Worm (Caenorhabditis elegans) whole organism, late embryonic: ENCODE data around the gene dnj-18.

ENCODE experiments used
- C08G9.2 ChIP-seq: sonication (generic microtip); optimal IDR thresholded peaks from 2 replicates; lab custom pipeline; 2016; ENCODE audit warnings: mild to moderate bottlenecking, missing genetic modification characterization, moderate library complexity, missing compliant biosample characterization
- K09A11.1 ChIP-seq: sonication (generic microtip); optimal IDR thresholded peaks from 2 replicates; lab custom pipeline; 2017; ENCODE audit warnings: antibody characterized with exemption, mild to moderate bottlenecking, missing genetic modification characterization, missing compliant biosample characterization; ENCODE audit not compliant: insufficient read depth
- T23F11.4 ChIP-seq: fragments of 200-800 bp; sonication (Bioruptor generic); optimal IDR thresholded peaks from 2 replicates; lab custom pipeline; 2018; ENCODE audit warnings: mild to moderate bottlenecking, missing genetic modification characterization, missing compliant biosample characterization
- ahr-1 ChIP-seq: sonication (generic microtip); optimal IDR thresholded peaks from 2 replicates; lab custom pipeline; 2016; ENCODE audit warnings: missing genetic modification characterization, missing compliant biosample characterization
- ceh-14 ChIP-seq: sonication (generic microtip); optimal IDR thresholded peaks from 2 replicates; lab custom pipeline; 2016; ENCODE audit warnings: missing genotype, missing genetic modification characterization, missing compliant biosample characterization
- ceh-18 ChIP-seq: sonication (generic microtip); optimal IDR thresholded peaks from 2 replicates; lab custom pipeline; 2016; ENCODE audit warnings: missing genetic modification characterization, missing compliant biosample characterization
- ceh-22 ChIP-seq: sonication (generic microtip); optimal IDR thresholded peaks from 2 replicates; lab custom pipeline; 2017; ENCODE audit warnings: missing biosample characterization, missing genetic modification characterization
- ceh-24 ChIP-seq: sonication (generic microtip); optimal IDR thresholded peaks from 2 replicates; lab custom pipeline; 2016; ENCODE audit warnings: mild to moderate bottlenecking, missing genetic modification characterization, missing compliant biosample characterization
- ceh-31 ChIP-seq: sonication (generic microtip); optimal IDR thresholded peaks from 2 replicates; lab custom pipeline; 2016; ENCODE audit warnings: missing genetic modification characterization, missing compliant biosample characterization
- ceh-34 ChIP-seq: sonication (generic microtip); optimal IDR thresholded peaks from 2 replicates; lab custom pipeline; 2016; ENCODE audit warnings: mild to moderate bottlenecking, missing genetic modification characterization, missing compliant biosample characterization
- ceh-45 ChIP-seq: fragments of 200-800 bp; sonication (Bioruptor generic); IDR thresholded peaks from 2 replicates; pipeline ENCODE4 v1.3.6; 2022; ENCODE audit warnings: missing genetic modification reagents, missing genetic modification characterization, missing compliant biosample characterization
- ceh-48 ChIP-seq: sonication (generic microtip); optimal IDR thresholded peaks from 2 replicates; lab custom pipeline; 2016; ENCODE audit warnings: missing genetic modification characterization, inconsistent platforms, missing compliant biosample characterization
- ceh-6 ChIP-seq: fragments of 200-800 bp; sonication (Bioruptor generic); optimal IDR thresholded peaks from 2 replicates; lab custom pipeline; 2018; ENCODE audit warnings: mild to moderate bottlenecking, missing genetic modification characterization, missing compliant biosample characterization
- dve-1 ChIP-seq: sonication (generic microtip); optimal IDR thresholded peaks from 2 replicates; lab custom pipeline; 2017; ENCODE audit warnings: antibody characterized with exemption, mild to moderate bottlenecking, missing genetic modification characterization, missing compliant biosample characterization
- elt-4 ChIP-seq: sonication (generic microtip); optimal IDR thresholded peaks from 2 replicates; lab custom pipeline; 2016; ENCODE audit warnings: missing genetic modification characterization, missing compliant biosample characterization
- ets-4 ChIP-seq: sonication (generic microtip); optimal IDR thresholded peaks from 2 replicates; lab custom pipeline; 2016; ENCODE audit warnings: missing genetic modification characterization, missing compliant biosample characterization
- eyg-1 ChIP-seq: sonication (generic microtip); optimal IDR thresholded peaks from 2 replicates; lab custom pipeline; 2016; ENCODE audit warnings: missing genotype, missing genetic modification characterization, missing compliant biosample characterization
- fax-1 ChIP-seq: sonication (generic microtip); optimal IDR thresholded peaks from 2 replicates; lab custom pipeline; 2016; ENCODE audit warnings: missing genotype, missing genetic modification characterization, missing compliant biosample characterization
- fkh-10 ChIP-seq: fragments of 150-350 bp; optimal IDR thresholded peaks from 2 replicates; lab custom pipeline; 2014; ENCODE audit warnings: missing biosample characterization, missing genetic modification reagents, missing genetic modification characterization
- gmeb-2 ChIP-seq: sonication (generic microtip); optimal IDR thresholded peaks from 2 replicates; lab custom pipeline; 2016; ENCODE audit warnings: missing genetic modification characterization, inconsistent platforms, missing compliant biosample characterization
- hlh-15 ChIP-seq: sonication (generic microtip); optimal IDR thresholded peaks from 2 replicates; lab custom pipeline; 2016; ENCODE audit warnings: missing genetic modification characterization, missing compliant biosample characterization
- hlh-30 ChIP-seq: sonication (generic microtip); optimal IDR thresholded peaks from 2 replicates; lab custom pipeline; 2017; ENCODE audit warnings: antibody characterized with exemption, missing genetic modification characterization, missing compliant biosample characterization; ENCODE audit not compliant: insufficient read depth
- hlh-6 ChIP-seq: sonication (generic microtip); optimal IDR thresholded peaks from 2 replicates; lab custom pipeline; 2016; ENCODE audit warnings: missing genotype, missing genetic modification characterization, missing compliant biosample characterization
- hlh-8 ChIP-seq: sonication (generic microtip); optimal IDR thresholded peaks from 2 replicates; lab custom pipeline; 2016; ENCODE audit warnings: missing genotype, missing genetic modification characterization, missing compliant biosample characterization
- lim-6 ChIP-seq: sonication (generic microtip); optimal IDR thresholded peaks from 2 replicates; lab custom pipeline; 2016; ENCODE audit warnings: missing genetic modification characterization, missing compliant biosample characterization
- madf-2 ChIP-seq: sonication (generic microtip); optimal IDR thresholded peaks from 2 replicates; lab custom pipeline; 2017; ENCODE audit warnings: missing genetic modification characterization, missing compliant biosample characterization
- mec-3 ChIP-seq: sonication (generic microtip); optimal IDR thresholded peaks from 2 replicates; lab custom pipeline; 2016; ENCODE audit warnings: borderline replicate concordance, missing genetic modification characterization, missing compliant biosample characterization
- nhr-11 ChIP-seq: fragments of 150-350 bp; optimal IDR thresholded peaks from 2 replicates; lab custom pipeline; 2014; ENCODE audit warnings: missing biosample characterization, missing genetic modification characterization
- odd-2 ChIP-seq: sonication (generic microtip); optimal IDR thresholded peaks from 2 replicates; lab custom pipeline; 2017; ENCODE audit warnings: antibody characterized with exemption, mild to moderate bottlenecking, missing genetic modification characterization, missing compliant biosample characterization
- pax-1 ChIP-seq: fragments of 150-350 bp; optimal IDR thresholded peaks from 2 replicates; lab custom pipeline; 2014; ENCODE audit warnings: missing biosample characterization, missing genetic modification characterization
- pha-4 ChIP-seq: fragments of 150-350 bp; optimal IDR thresholded peaks from 2 replicates; lab custom pipeline; 2018; ENCODE audit warnings: missing biosample characterization, missing genetic modification reagents, missing genetic modification characterization
- pqm-1 ChIP-seq: sonication (generic microtip); optimal IDR thresholded peaks from 2 replicates; lab custom pipeline; 2016; ENCODE audit warnings: missing genetic modification characterization, missing compliant biosample characterization
- pros-1 ChIP-seq: fragments of 150-350 bp; optimal IDR thresholded peaks from 2 replicates; lab custom pipeline; 2014; ENCODE audit warnings: missing biosample characterization, missing genetic modification reagents, missing genetic modification characterization
- ref-2 ChIP-seq: sonication (generic microtip); optimal IDR thresholded peaks from 2 replicates; lab custom pipeline; 2016; ENCODE audit warnings: missing genetic modification characterization, missing compliant biosample characterization
- rnt-1 ChIP-seq: sonication (generic microtip); optimal IDR thresholded peaks from 2 replicates; lab custom pipeline; 2016; ENCODE audit warnings: missing genetic modification characterization, missing compliant biosample characterization
- sdc-2 ChIP-seq: sonication (generic microtip); optimal IDR thresholded peaks from 2 replicates; lab custom pipeline; 2016; ENCODE audit warnings: missing genotype, missing genetic modification characterization, missing compliant biosample characterization
- sox-2 ChIP-seq: fragments of 200-800 bp; sonication (Bioruptor generic); IDR thresholded peaks from 2 replicates; pipeline ENCODE4 v1.3.6; 2022; ENCODE audit warnings: missing genetic modification reagents, missing genetic modification characterization, missing compliant biosample characterization
- syd-9 ChIP-seq: sonication (generic microtip); optimal IDR thresholded peaks from 2 replicates; lab custom pipeline; 2016; ENCODE audit warnings: mild to moderate bottlenecking, missing genetic modification characterization, moderate library complexity, missing compliant biosample characterization
- unc-3 ChIP-seq, 2 experiments: fragments of 200-800 bp in 1 of 2; sonication (Bioruptor generic) in 1 of 2; sonication (generic microtip) in 1 of 2; conservative IDR thresholded peaks in 1 of 2; optimal IDR thresholded peaks in 1 of 2; 2 replicates each; pipeline versions ENCODE4 v1.3.6 to Lab custom; 2016 to 2022; ENCODE audit warnings: missing compliant biosample characterization in 2 of 2, missing genetic modification characterization in 2 of 2, missing genetic modification reagents in 1 of 2
- unc-42 ChIP-seq: sonication (generic microtip); optimal IDR thresholded peaks from 2 replicates; lab custom pipeline; 2016; ENCODE audit warnings: missing genotype, missing genetic modification characterization, missing compliant biosample characterization

The dnj-18 gene

ce11 chrIII:4721750-4722149, 23.8 kb downstream of the dnj-18 start, which contains the start of gene acy-1 (continued):
- no peak for TF ChIP-seq hlh-15 (tag; lab: Kevin White, UChicago)
- no peak for TF ChIP-seq lim-6 (tag; lab: Kevin White, UChicago)
- peak; percentile 65 for TF ChIP-seq C08G9.2 (tag; lab: Kevin White, UChicago)
- TF ChIP-seq T23F11.4 (GFP tag; lab: Kevin White, UChicago) = no peak
- TF ChIP-seq ceh-31 (tag; lab: Kevin White, UChicago) = peak; percentile 84
- no peak for TF ChIP-seq elt-4
- TF ChIP-seq madf-2 (tag; lab: Kevin White, UChicago) = no peak
- TF ChIP-seq sox-2 (GFP tag; lab: Robert Waterston, UW) = no peak
- no peak for TF ChIP-seq ceh-45 (GFP tag; lab: Robert Waterston, UW)
- TF ChIP-seq ets-4 (tag; lab: Kevin White, UChicago) = peak; percentile 50
- TF ChIP-seq sdc-2 (tag; lab: Kevin White, UChicago) = peak; percentile 40
- no peak for TF ChIP-seq ahr-1 (tag; lab: Kevin White, UChicago)
- no peak for TF ChIP-seq pros-1 (tag; lab: Kevin White, UChicago)
- peak; percentile 80 for TF ChIP-seq unc-42 (tag; lab: Kevin White, UChicago)
- no peak for TF ChIP-seq fkh-10 (GFP tag; lab: Kevin White, UChicago)
- TF ChIP-seq rnt-1 (tag; lab: Kevin White, UChicago) = peak; percentile 67
- peak; percentile 61 for TF ChIP-seq dve-1 (tag; lab: Kevin White, UChicago)
- peak; percentile 89 for TF ChIP-seq ceh-18 (tag; lab: Kevin White, UChicago)
- TF ChIP-seq pha-4 (tag; lab: Kevin White, UChicago) = no peak
- no peak for TF ChIP-seq ceh-6 (GFP tag; lab: Kevin White, UChicago)
- TF ChIP-seq odd-2 (tag; lab: Kevin White, UChicago) = no peak
- peak; percentile 0 for TF ChIP-seq eyg-1 (tag; lab: Kevin White, UChicago)
- TF ChIP-seq hlh-6 = no peak
- no peak for TF ChIP-seq mec-3 (tag; lab: Kevin White, UChicago)
- no peak for TF ChIP-seq ref-2
- TF ChIP-seq unc-3 (GFP tag; conservative IDR thresholded peaks at IDR 0.05; lab: Robert Waterston, UW) = peak; percentile 57; the same call in 1 of the 2 replicates
- peak; percentile 91 for TF ChIP-seq unc-3 (tag; optimal IDR thresholded peaks at IDR 0.05; lab: Kevin White, UChicago)
- no peak for TF ChIP-seq nhr-11 (tag; lab: Kevin White, UChicago)
- no peak for TF ChIP-seq K09A11.1 (tag; lab: Kevin White, UChicago)
- TF ChIP-seq ceh-48 (tag; lab: Kevin White, UChicago) = no peak
- TF ChIP-seq ceh-24 (tag; lab: Kevin White, UChicago) = no peak
- TF ChIP-seq ceh-14 (tag; lab: Kevin White, UChicago) = peak; percentile 77
- peak; percentile 38 for TF ChIP-seq hlh-30 (tag; lab: Kevin White, UChicago)
- TF ChIP-seq syd-9 = peak; percentile 1
- no peak for TF ChIP-seq ceh-22 (tag; lab: Kevin White, UChicago)
- peak; percentile 18 for TF ChIP-seq hlh-8 (tag; lab: Kevin White, UChicago)
- no peak for TF ChIP-seq gmeb-2 (tag; lab: Kevin White, UChicago)
- no peak for TF ChIP-seq pqm-1
- TF ChIP-seq ceh-34 = peak; percentile 79

- TF ChIP-seq pax-1 (tag; lab: Kevin White, UChicago) (no peak), unc-42 (tag; lab: Kevin White, UChicago) (peak; percentile 17), fax-1 (tag; lab: Kevin White, UChicago) (no peak), unc-3 (GFP tag; conservative IDR thresholded peaks at IDR 0.05; lab: Robert Waterston, UW) (no peak), unc-3 (tag; optimal IDR thresholded peaks at IDR 0.05; lab: Kevin White, UChicago) (no peak), ceh-18 (tag; lab: Kevin White, UChicago) (peak; percentile 14)
Measured at ce11 chrIII:4723922-4724321, 26.0 kb downstream of the dnj-18 start.
